Fruit fly (Drosophila melanogaster): Measurements from ENCODE around the gene CG13054.

Gene CG13054

DNA sequence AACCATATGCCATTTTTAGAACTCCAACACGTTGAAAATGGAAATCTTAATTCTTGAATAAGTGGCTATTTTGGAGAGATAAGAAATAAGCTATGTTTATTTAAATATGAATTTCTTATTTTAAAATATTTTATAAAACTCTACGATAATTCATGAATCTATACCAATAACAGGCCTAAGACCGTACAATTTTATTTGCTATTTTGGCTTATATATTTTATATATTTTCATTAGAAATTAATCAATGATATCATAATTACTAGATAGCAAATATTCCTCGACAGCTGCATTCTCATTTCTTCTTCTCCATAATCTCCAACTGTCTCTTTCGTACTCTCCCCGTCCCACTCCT is 45.1 kb downstream of the CG13054 start (continued):
- no peak for TF ChIP-seq CG16779 (tag; optimal IDR thresholded peaks at IDR 0.05)
- no peak for TF ChIP-seq Smox (GFP tag; optimal IDR thresholded peaks at IDR 0.05)
- TF ChIP-seq CG6163 (GFP tag; IDR thresholded peaks at IDR 0.05) = no peak
- TF ChIP-seq vri (GFP tag; optimal IDR thresholded peaks at IDR 0.05) = no peak
- TF ChIP-seq Lpt (GFP tag; optimal IDR thresholded peaks at IDR 0.05) = no peak
- TF ChIP-seq CG11762 (GFP tag; optimal IDR thresholded peaks at IDR 0.05; ENCODE audit: insufficient read depth) = no peak
- peak; percentile 10 for TF ChIP-seq CG6792 (GFP tag; optimal IDR thresholded peaks at IDR 0.05)
- TF ChIP-seq topi (GFP tag; optimal IDR thresholded peaks at IDR 0.05) = peak; percentile 25
- TF ChIP-seq CG4318 (GFP tag; optimal IDR thresholded peaks at IDR 0.05) = no peak
- no peak for TF ChIP-seq fkh (GFP tag; optimal IDR thresholded peaks at IDR 0.05)
- no peak for TF ChIP-seq Sox102F (GFP tag; optimal IDR thresholded peaks at IDR 0.05)
- peak; percentile 38 for TF ChIP-seq Ets96B (tag; optimal IDR thresholded peaks at IDR 0.05)
- no peak for TF ChIP-seq dsx (GFP tag; optimal IDR thresholded peaks at IDR 0.05; ENCODE audit: poor library complexity, severe bottlenecking)
- no peak for TF ChIP-seq CG1621 (tag; optimal IDR thresholded peaks at IDR 0.05)
- TF ChIP-seq Sox14 (GFP tag; optimal IDR thresholded peaks at IDR 0.05) = no peak
- no peak for TF ChIP-seq CG9139 (GFP tag; optimal IDR thresholded peaks at IDR 0.05)
- TF ChIP-seq CG8632 (GFP tag; optimal IDR thresholded peaks at IDR 0.05) = peak; percentile 60
- TF ChIP-seq CG15336 (GFP tag; IDR thresholded peaks at IDR 0.05) = no peak
- peak; percentile 54 for TF ChIP-seq esn (GFP tag; optimal IDR thresholded peaks at IDR 0.05)
- TF ChIP-seq CG10631 (GFP tag; optimal IDR thresholded peaks at IDR 0.05) = peak; percentile 48
- peak in 1 of 2 experiments; percentile 18 for TF ChIP-seq salr (GFP tag; optimal IDR thresholded peaks at IDR 0.05)
- no peak for TF ChIP-seq CG6276 (GFP tag; optimal IDR thresholded peaks at IDR 0.05)
- peak; percentile 44 for TF ChIP-seq CG34406 (GFP tag; optimal IDR thresholded peaks at IDR 0.05)
- TF ChIP-seq Ets21C (GFP tag; optimal IDR thresholded peaks at IDR 0.05) = no peak
- no peak for TF ChIP-seq fd85E (GFP tag; optimal IDR thresholded peaks at IDR 0.05)
- no peak for TF ChIP-seq CG8119 (GFP tag; IDR thresholded peaks at IDR 0.05)
- no peak for TF ChIP-seq pdm3 (GFP tag; optimal IDR thresholded peaks at IDR 0.05)
- peak; percentile 47 for TF ChIP-seq CG32006 (GFP tag; optimal IDR thresholded peaks at IDR 0.05)
- no peak for TF ChIP-seq CG11294 (GFP tag; IDR thresholded peaks at IDR 0.05)
- no peak for TF ChIP-seq Gug (GFP tag; IDR thresholded peaks at IDR 0.05)

DNA sequence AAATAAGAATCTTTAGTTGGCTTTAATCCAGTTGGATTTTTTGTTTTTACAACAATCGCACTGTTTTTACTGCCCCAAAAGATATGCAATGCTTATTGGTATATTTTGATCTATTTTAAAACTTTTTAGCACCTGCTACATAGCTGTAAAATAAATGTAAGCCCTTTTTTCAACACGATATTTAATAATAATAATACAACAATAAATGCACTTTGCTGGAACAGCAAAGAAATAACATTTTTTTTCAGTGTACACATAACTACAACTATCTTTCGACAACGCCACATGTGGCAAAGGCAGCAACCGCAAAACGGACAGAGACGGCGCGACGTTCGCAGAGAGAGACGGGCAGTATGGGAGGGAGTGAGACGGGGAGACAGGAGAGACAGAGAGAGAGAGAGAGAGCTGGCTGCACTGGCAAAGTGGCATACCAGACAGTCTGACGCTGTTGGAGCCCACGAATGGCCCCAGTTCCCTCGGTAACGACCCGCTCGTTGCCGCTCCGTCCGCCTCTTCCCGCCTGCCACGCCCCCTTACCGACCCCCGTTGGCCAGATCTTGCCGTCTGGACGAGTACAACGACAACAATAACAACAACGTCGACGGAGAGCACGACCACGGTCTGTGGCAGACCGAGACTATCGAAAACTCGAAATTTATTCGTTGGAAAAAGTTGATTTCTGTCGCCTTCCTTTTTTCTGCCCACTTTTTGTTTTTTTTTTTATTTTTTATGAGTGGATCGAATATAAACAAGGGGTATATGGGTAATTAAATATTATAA is 45.6 kb downstream of the CG13054 start:
- TF ChIP-seq salr (GFP tag; optimal IDR thresholded peaks at IDR 0.05) (peak; percentile 16 to 95), svp (GFP tag) (peak; percentile 70), Sox14 (GFP tag; optimal IDR thresholded peaks at IDR 0.05) (peak; percentile 73), cyc (GFP tag; optimal IDR thresholded peaks at IDR 0.05) (peak; percentile 38), Lpt (GFP tag; optimal IDR thresholded peaks at IDR 0.05) (peak; percentile 55), esn (GFP tag; optimal IDR thresholded peaks at IDR 0.05) (peak; percentile 71), CG8319 (GFP tag; optimal IDR thresholded peaks at IDR 0.05) (peak; percentile 53), lz (GFP tag; optimal IDR thresholded peaks at IDR 0.05) (peak; percentile 71), CG11294 (GFP tag; IDR thresholded peaks at IDR 0.05) (no peak; the same call in 1 of the 2 replicates), CG11762 (GFP tag; optimal IDR thresholded peaks at IDR 0.05; ENCODE audit: insufficient read depth) (peak; percentile 32), Smox (GFP tag; optimal IDR thresholded peaks at IDR 0.05) (peak; percentile 55), Hr4 (GFP tag; optimal IDR thresholded peaks at IDR 0.05) (peak; percentile 86), vri (GFP tag; optimal IDR thresholded peaks at IDR 0.05) (peak; percentile 13), CG6163 (GFP tag; IDR thresholded peaks at IDR 0.05) (peak; percentile 74), eg (GFP tag; IDR thresholded peaks at IDR 0.05) (peak; percentile 55; the same call in 2 of the 3 replicates), CG6276 (GFP tag; optimal IDR thresholded peaks at IDR 0.05) (peak; percentile 90), Eip78C (GFP tag) (peak; percentile 84), CG10631 (GFP tag; optimal IDR thresholded peaks at IDR 0.05) (peak; percentile 84), CG6792 (GFP tag; optimal IDR thresholded peaks at IDR 0.05) (peak; percentile 79), CG31627 (GFP tag; optimal IDR thresholded peaks at IDR 0.05) (peak; percentile 53), Sox102F (GFP tag; optimal IDR thresholded peaks at IDR 0.05) (peak; percentile 53), CG4318 (GFP tag; optimal IDR thresholded peaks at IDR 0.05) (peak; percentile 90), fkh (GFP tag; optimal IDR thresholded peaks at IDR 0.05) (no peak), net (GFP tag; optimal IDR thresholded peaks at IDR 0.05) (peak; percentile 86), achi (GFP tag; optimal IDR thresholded peaks at IDR 0.05) (peak; percentile 81), fd59A (GFP tag; optimal IDR thresholded peaks at IDR 0.05) (peak; percentile 79), CG3919 (GFP tag; optimal IDR thresholded peaks at IDR 0.05) (peak; percentile 41), pdm3 (GFP tag; optimal IDR thresholded peaks at IDR 0.05) (peak; percentile 78), CG15336 (GFP tag; IDR thresholded peaks at IDR 0.05) (peak; percentile 71), CG32006 (GFP tag; optimal IDR thresholded peaks at IDR 0.05) (peak; percentile 97), CG1621 (tag; optimal IDR thresholded peaks at IDR 0.05) (peak; percentile 47), CG11902 (GFP tag; optimal IDR thresholded peaks at IDR 0.05) (peak; percentile 50), OdsH (GFP tag; optimal IDR thresholded peaks at IDR 0.05) (peak; percentile 87), CG10669 (GFP tag; optimal IDR thresholded peaks at IDR 0.05) (peak; percentile 81), CG9139 (GFP tag; optimal IDR thresholded peaks at IDR 0.05) (no peak), topi (GFP tag; optimal IDR thresholded peaks at IDR 0.05) (peak; percentile 56)
